Worm (Caenorhabditis elegans) whole organism, L2 larva: ENCODE results near the gene glb-20.

Experiments
- C34F6.9 ChIP-seq: fragments of 150-350 bp; optimal IDR thresholded peaks from 2 replicates; lab custom pipeline; 2014; ENCODE audit warnings: missing biosample characterization, missing genetic modification characterization
- F13H6.1 ChIP-seq: sonication (generic microtip); optimal IDR thresholded peaks from 2 replicates; lab custom pipeline; 2016; ENCODE audit warnings: missing genetic modification characterization, missing compliant biosample characterization
- R02D3.7 ChIP-seq: fragments of 150-350 bp; optimal IDR thresholded peaks from 2 replicates; lab custom pipeline; 2014; ENCODE audit warnings: missing biosample characterization, missing genetic modification characterization
- Y55F3AM.14 ChIP-seq: fragments of 200-800 bp; sonication (Bioruptor generic); optimal IDR thresholded peaks from 2 replicates; lab custom pipeline; 2018; ENCODE audit warnings: mild to moderate bottlenecking, missing genetic modification characterization, missing compliant biosample characterization
- ZK546.5 ChIP-seq: sonication (generic microtip); optimal IDR thresholded peaks from 2 replicates; lab custom pipeline; 2017; ENCODE audit warnings: missing biosample characterization, missing genetic modification characterization
- alr-1 ChIP-seq: fragments of 150-350 bp; optimal IDR thresholded peaks from 2 replicates; lab custom pipeline; 2014; ENCODE audit warnings: missing biosample characterization, missing genetic modification characterization
- ama-1 ChIP-seq: fragments of 150-350 bp; optimal IDR thresholded peaks from 2 replicates; lab custom pipeline; 2018; ENCODE audit warnings: inconsistent platforms
- blmp-1 ChIP-seq: sonication (generic microtip); optimal IDR thresholded peaks from 2 replicates; lab custom pipeline; 2017; ENCODE audit warnings: missing genetic modification characterization, mild to moderate bottlenecking, missing compliant biosample characterization, antibody characterized with exemption, moderate library complexity; ENCODE audit not compliant: insufficient read depth
- ceh-16 ChIP-seq: fragments of 150-350 bp; optimal IDR thresholded peaks from 2 replicates; lab custom pipeline; 2014; ENCODE audit warnings: missing biosample characterization, missing genetic modification characterization
- ceh-82 ChIP-seq: fragments of 150-350 bp; optimal IDR thresholded peaks from 2 replicates; lab custom pipeline; 2014; ENCODE audit warnings: missing biosample characterization, missing genetic modification characterization
- crh-2 ChIP-seq: sonication (generic microtip); optimal IDR thresholded peaks from 2 replicates; lab custom pipeline; 2017; ENCODE audit warnings: missing biosample characterization, missing genetic modification characterization
- dmd-4 ChIP-seq: sonication (generic microtip); optimal IDR thresholded peaks from 2 replicates; lab custom pipeline; 2017; ENCODE audit warnings: missing biosample characterization, missing genetic modification characterization
- egl-27 ChIP-seq: sonication (generic microtip); optimal IDR thresholded peaks from 3 replicates; lab custom pipeline; 2017; ENCODE audit warnings: missing biosample characterization, missing genetic modification reagents, missing genetic modification characterization
- elt-3 ChIP-seq: sonication (generic microtip); optimal IDR thresholded peaks from 2 replicates; lab custom pipeline; 2017; ENCODE audit warnings: missing biosample characterization, missing genetic modification characterization
- fos-1 ChIP-seq: fragments of 150-350 bp; optimal IDR thresholded peaks from 2 replicates; lab custom pipeline; 2014; ENCODE audit warnings: missing biosample characterization, missing genetic modification characterization
- gmeb-1 ChIP-seq: fragments of 150-350 bp; optimal IDR thresholded peaks from 2 replicates; lab custom pipeline; 2014; ENCODE audit warnings: missing biosample characterization, missing genetic modification characterization
- lin-11 ChIP-seq: fragments of 150-350 bp; sonication (generic microtip); optimal IDR thresholded peaks from 2 replicates; lab custom pipeline; 2014; ENCODE audit warnings: missing biosample characterization, missing genetic modification characterization, inconsistent platforms, mixed read lengths
- lin-13 ChIP-seq: fragments of 150-350 bp; optimal IDR thresholded peaks from 2 replicates; lab custom pipeline; 2014; ENCODE audit warnings: missing biosample characterization, missing genetic modification reagents, missing genetic modification characterization
- lin-39 ChIP-seq: fragments of 150-350 bp; optimal IDR thresholded peaks from 2 replicates; lab custom pipeline; 2014; ENCODE audit warnings: missing biosample characterization, missing genetic modification reagents, missing genetic modification characterization
- lsy-2 ChIP-seq, 2 experiments: fragments of 150-350 bp in 1 of 2; sonication (generic microtip) in 1 of 2; optimal IDR thresholded peaks; 2 replicates each; lab custom pipeline; 2014 to 2017; ENCODE audit warnings: missing biosample characterization in 2 of 2, missing genetic modification characterization in 2 of 2
- mab-5 ChIP-seq: fragments of 150-350 bp; optimal IDR thresholded peaks from 2 replicates; lab custom pipeline; 2014; ENCODE audit warnings: missing biosample characterization, missing genetic modification characterization
- mbf-1 ChIP-seq: sonication (generic microtip); optimal IDR thresholded peaks from 2 replicates; lab custom pipeline; 2017; ENCODE audit warnings: missing biosample characterization, missing genetic modification characterization
- mdl-1 ChIP-seq, 2 experiments: fragments of 150-350 bp in 1 of 2; sonication (generic microtip) in 1 of 2; optimal IDR thresholded peaks; 2 replicates each; lab custom pipeline; 2017; ENCODE audit warnings: missing biosample characterization in 2 of 2, missing genetic modification characterization in 2 of 2
- nhr-10 ChIP-seq: sonication (generic microtip); optimal IDR thresholded peaks from 2 replicates; lab custom pipeline; 2017; ENCODE audit warnings: missing biosample characterization, missing genetic modification characterization
- nhr-11 ChIP-seq: fragments of 150-350 bp; optimal IDR thresholded peaks from 2 replicates; lab custom pipeline; 2014; ENCODE audit warnings: missing biosample characterization, missing genetic modification characterization
- nhr-12 ChIP-seq: fragments of 150-350 bp; optimal IDR thresholded peaks from 2 replicates; lab custom pipeline; 2014; ENCODE audit warnings: missing biosample characterization, missing genetic modification characterization
- nhr-129 ChIP-seq: fragments of 150-350 bp; optimal IDR thresholded peaks from 2 replicates; lab custom pipeline; 2014; ENCODE audit warnings: missing biosample characterization, missing genetic modification characterization
- nhr-21 ChIP-seq: fragments of 150-350 bp; optimal IDR thresholded peaks from 2 replicates; lab custom pipeline; 2014; ENCODE audit warnings: missing biosample characterization, missing genetic modification characterization
- nhr-23 ChIP-seq: fragments of 150-350 bp; optimal IDR thresholded peaks from 2 replicates; lab custom pipeline; 2014; ENCODE audit warnings: missing biosample characterization, missing genetic modification reagents, missing genetic modification characterization
- nhr-237 ChIP-seq: fragments of 150-350 bp; optimal IDR thresholded peaks from 2 replicates; lab custom pipeline; 2014; ENCODE audit warnings: missing biosample characterization, missing genetic modification characterization
- nhr-25 ChIP-seq: fragments of 150-350 bp; sonication (generic microtip); optimal IDR thresholded peaks from 3 replicates; lab custom pipeline; 2014; ENCODE audit warnings: missing biosample characterization, missing genetic modification characterization
- nhr-6 ChIP-seq: fragments of 150-350 bp; optimal IDR thresholded peaks from 2 replicates; lab custom pipeline; 2014; ENCODE audit warnings: missing biosample characterization, missing genetic modification characterization
- nhr-77 ChIP-seq: fragments of 150-350 bp; optimal IDR thresholded peaks from 2 replicates; lab custom pipeline; 2014; ENCODE audit warnings: missing biosample characterization, missing genetic modification characterization
- peb-1 ChIP-seq: fragments of 150-350 bp; optimal IDR thresholded peaks from 2 replicates; lab custom pipeline; 2014; ENCODE audit warnings: missing biosample characterization, missing genetic modification characterization
- sem-4 ChIP-seq: fragments of 150-350 bp; optimal IDR thresholded peaks from 2 replicates; lab custom pipeline; 2014; ENCODE audit warnings: missing biosample characterization, missing genetic modification reagents, missing genetic modification characterization
- skn-1 ChIP-seq: sonication (generic microtip); optimal IDR thresholded peaks from 2 replicates; lab custom pipeline; 2017; ENCODE audit warnings: missing biosample characterization, missing genetic modification characterization
- sma-3 ChIP-seq: sonication (generic microtip); optimal IDR thresholded peaks from 2 replicates; lab custom pipeline; 2016; ENCODE audit warnings: missing genetic modification reagents, missing genetic modification characterization, missing compliant biosample characterization
- sma-9 ChIP-seq, 2 experiments: fragments of 150-350 bp in 1 of 2; sonication (generic microtip) in 1 of 2; optimal IDR thresholded peaks; 2 replicates each; lab custom pipeline; 2014 to 2016; ENCODE audit warnings: missing genetic modification characterization in 2 of 2, mild to moderate bottlenecking in 1 of 2, missing biosample characterization in 1 of 2, missing compliant biosample characterization in 1 of 2, missing genetic modification reagents in 1 of 2, moderate library complexity in 1 of 2
- snpc-4 ChIP-seq: fragments of 150-350 bp; optimal IDR thresholded peaks from 2 replicates; lab custom pipeline; 2014; ENCODE audit warnings: missing biosample characterization, missing genetic modification characterization
- unc-39 ChIP-seq: fragments of 150-350 bp; optimal IDR thresholded peaks from 2 replicates; lab custom pipeline; 2014; ENCODE audit warnings: missing biosample characterization, missing genetic modification characterization
- unc-55 ChIP-seq: fragments of 150-350 bp; sonication (generic microtip); optimal IDR thresholded peaks from 3 replicates; lab custom pipeline; 2014; ENCODE audit warnings: missing biosample characterization, missing genetic modification reagents, missing genetic modification characterization
- unc-62 ChIP-seq: fragments of 150-350 bp; optimal IDR thresholded peaks from 2 replicates; lab custom pipeline; 2014; ENCODE audit warnings: missing biosample characterization, missing genetic modification reagents, missing genetic modification characterization
- zag-1 ChIP-seq: fragments of 150-350 bp; optimal IDR thresholded peaks from 2 replicates; lab custom pipeline; 2014; ENCODE audit warnings: missing biosample characterization, missing genetic modification characterization
- ztf-1 ChIP-seq: fragments of 200-800 bp; sonication (Bioruptor generic); conservative IDR thresholded peaks from 2 replicates; pipeline ENCODE4 v1.3.6; 2022; ENCODE audit warnings: missing genetic modification characterization, missing compliant biosample characterization
- ztf-11 ChIP-seq: sonication (generic microtip); optimal IDR thresholded peaks from 2 replicates; lab custom pipeline; 2017; ENCODE audit warnings: missing biosample characterization, missing genetic modification characterization
- ztf-4 ChIP-seq: fragments of 150-350 bp; optimal IDR thresholded peaks from 2 replicates; lab custom pipeline; 2014; ENCODE audit warnings: missing biosample characterization, missing genetic modification characterization

The glb-20 gene

ce11 chrX:13566436-13566835 lies 10.5 kb upstream of the glb-20 start, which contains the start of gene R01E6.2:
Gene R01E6.2, minus strand, starts transcription at chrX:13566536.
- TF ChIP-seq sma-9 (GFP tag; optimal IDR thresholded peaks at IDR 0.05; lab: Kevin White, UChicago) = no peak
- TF ChIP-seq sma-9 (tag; optimal IDR thresholded peaks at IDR 0.05; lab: Kevin White, UChicago) = no peak
- TF ChIP-seq sma-3 (GFP tag; lab: Kevin White, UChicago) = no peak
- no peak for TF ChIP-seq unc-39 (tag; lab: Kevin White, UChicago)
- no peak for TF ChIP-seq fos-1 (tag; lab: Kevin White, UChicago)
- no peak for TF ChIP-seq nhr-25 (tag; lab: Kevin White, UChicago)
- TF ChIP-seq peb-1 = no peak
- no peak for TF ChIP-seq dmd-4 (tag; lab: Kevin White, UChicago)
- no peak for TF ChIP-seq F13H6.1 (tag; lab: Kevin White, UChicago)
- TF ChIP-seq Y55F3AM.14 (GFP tag; lab: Kevin White, UChicago) = no peak
- TF ChIP-seq egl-27 (tag; lab: Kevin White, UChicago) = no peak
- no peak for TF ChIP-seq lin-39 (tag; lab: Kevin White, UChicago)
- TF ChIP-seq nhr-21 (tag; lab: Kevin White, UChicago) = no peak
- TF ChIP-seq gmeb-1 (tag; lab: Kevin White, UChicago) = no peak
- no peak for TF ChIP-seq mdl-1 (tag; optimal IDR thresholded peaks at IDR 0.05; lab: Kevin White, UChicago)
- TF ChIP-seq nhr-12 (tag; lab: Kevin White, UChicago) = no peak
- TF ChIP-seq sem-4 = no peak
- no peak for TF ChIP-seq unc-55 (GFP tag; lab: Kevin White, UChicago)
- TF ChIP-seq crh-2 = no peak
- no peak for TF ChIP-seq elt-3 (tag; lab: Kevin White, UChicago)

DNA sequence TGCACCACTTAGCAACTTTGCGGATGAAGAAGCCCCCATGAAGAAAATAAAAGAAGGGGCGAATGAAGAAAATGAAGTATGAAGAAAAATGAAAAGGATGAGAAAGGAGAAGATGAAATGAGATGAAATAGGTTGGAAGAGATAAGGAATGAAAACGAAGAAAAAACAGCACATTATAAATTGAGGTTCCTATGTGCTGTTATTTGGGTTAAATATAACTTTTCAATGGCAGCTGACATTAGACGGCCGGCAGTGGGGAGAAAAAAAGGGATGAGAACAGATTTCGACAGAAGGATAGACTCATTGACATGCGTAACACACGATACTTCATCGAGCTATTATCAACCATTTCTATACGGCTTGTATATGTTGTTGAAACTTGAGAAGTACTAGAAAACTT lies 6.0 kb upstream of the glb-20 start:
- no peak for TF ChIP-seq ceh-16 (tag; lab: Kevin White, UChicago)
- TF ChIP-seq blmp-1 (tag; lab: Kevin White, UChicago) = no peak
- no peak for TF ChIP-seq dmd-4 (tag; lab: Kevin White, UChicago)
- TF ChIP-seq nhr-25 (tag; lab: Kevin White, UChicago) = no peak
- no peak for TF ChIP-seq lin-11 (tag; lab: Kevin White, UChicago)
- TF ChIP-seq ztf-1 (GFP tag; lab: Robert Waterston, UW) = no peak
- TF ChIP-seq peb-1 = no peak
- TF ChIP-seq nhr-129 = no peak
- TF ChIP-seq ztf-4 (tag; lab: Kevin White, UChicago) = no peak
- TF ChIP-seq fos-1 (tag; lab: Kevin White, UChicago) = no peak
- TF ChIP-seq unc-55 (GFP tag; lab: Kevin White, UChicago) = no peak
- no peak for TF ChIP-seq sma-3 (GFP tag; lab: Kevin White, UChicago)
- peak; percentile 72 for TF ChIP-seq sma-9 (GFP tag; optimal IDR thresholded peaks at IDR 0.05; lab: Kevin White, UChicago)
- TF ChIP-seq sma-9 (tag; optimal IDR thresholded peaks at IDR 0.05; lab: Kevin White, UChicago) = no peak
- peak; percentile 28 for TF ChIP-seq mab-5 (tag; lab: Kevin White, UChicago)
- no peak for TF ChIP-seq nhr-21 (tag; lab: Kevin White, UChicago)
- no peak for TF ChIP-seq nhr-237 (tag; lab: Kevin White, UChicago)
- TF ChIP-seq Y55F3AM.14 (GFP tag; lab: Kevin White, UChicago) = no peak
- TF ChIP-seq C34F6.9 = peak; percentile 18
- no peak for TF ChIP-seq ama-1 (lab: Kevin White, UChicago)
- TF ChIP-seq mbf-1 (tag; lab: Kevin White, UChicago) = no peak
- no peak for TF ChIP-seq zag-1 (tag; lab: Kevin White, UChicago)
- TF ChIP-seq mdl-1 (tag; optimal IDR thresholded peaks at IDR 0.05; lab: Kevin White, UChicago) = no peak
- TF ChIP-seq ZK546.5 (tag; lab: Kevin White, UChicago) = no peak
- TF ChIP-seq gmeb-1 (tag; lab: Kevin White, UChicago) = no peak
- TF ChIP-seq ceh-82 (tag; lab: Kevin White, UChicago) = no peak
- TF ChIP-seq nhr-23 = no peak
- no peak for TF ChIP-seq unc-39 (tag; lab: Kevin White, UChicago)
- no peak for TF ChIP-seq lin-39 (tag; lab: Kevin White, UChicago)
- TF ChIP-seq nhr-6 (tag; lab: Kevin White, UChicago) = no peak
- TF ChIP-seq unc-62 (GFP tag; lab: Kevin White, UChicago) = no peak
- no peak for TF ChIP-seq snpc-4
- no peak for TF ChIP-seq crh-2
- no peak for TF ChIP-seq nhr-11 (tag; lab: Kevin White, UChicago)
- peak; percentile 65 for TF ChIP-seq F13H6.1 (tag; lab: Kevin White, UChicago)
- no peak for TF ChIP-seq ztf-11 (tag; lab: Kevin White, UChicago)
- no peak for TF ChIP-seq sem-4
- TF ChIP-seq nhr-12 (tag; lab: Kevin White, UChicago) = no peak
- TF ChIP-seq nhr-10 (tag; lab: Kevin White, UChicago) = no peak
- TF ChIP-seq nhr-77 = no peak
- TF ChIP-seq skn-1 (tag; lab: Kevin White, UChicago) = no peak
- TF ChIP-seq alr-1 = no peak
- TF ChIP-seq R02D3.7 (tag; lab: Kevin White, UChicago) = no peak
- TF ChIP-seq lsy-2 (tag; optimal IDR thresholded peaks at IDR 0.05; lab: Kevin White, UChicago) = peak in 1 of 2 experiments; percentile 15
- no peak for TF ChIP-seq lin-13
